Fruit fly (Drosophila melanogaster) whole organism, embryonic: ENCODE results near the gene CG14971.

ENCODE experiments used
- BEAF-32 ChIP-seq: fragments of 200-800 bp; sonication (Bioruptor generic); optimal IDR thresholded peaks from 3 replicates; lab custom pipeline; 2017; ENCODE audit warnings: missing biosample characterization, missing genetic modification characterization, mild to moderate bottlenecking, moderate library complexity, missing genetic modification reagents
- CG1024 ChIP-seq: fragments of 200-800 bp; sonication (Bioruptor generic); IDR thresholded peaks from 2 replicates; pipeline ENCODE4 v1.3.6; 2022; ENCODE audit warnings: missing biosample characterization, missing genetic modification characterization
- CG10654 ChIP-seq: fragments of 200-800 bp; sonication (Bioruptor generic); optimal IDR thresholded peaks from 2 replicates; lab custom pipeline; 2016; ENCODE audit warnings: missing biosample characterization, missing genetic modification characterization
- CG11504 ChIP-seq: fragments of 200-800 bp; sonication (Bioruptor generic); optimal IDR thresholded peaks from 3 replicates; lab custom pipeline; 2019; ENCODE audit warnings: missing biosample characterization, mild to moderate bottlenecking, missing genetic modification characterization, moderate library complexity
- CG11696 ChIP-seq: fragments of 200-800 bp; sonication (Bioruptor generic); IDR thresholded peaks from 2 replicates; pipeline ENCODE4 v1.3.6; 2022; ENCODE audit warnings: missing biosample characterization, missing genetic modification characterization
- CG12942 ChIP-seq: fragments of 200-800 bp; sonication (Bioruptor generic); optimal IDR thresholded peaks from 3 replicates; lab custom pipeline; 2016; ENCODE audit warnings: missing biosample characterization, missing genetic modification characterization
- CG13123 ChIP-seq: fragments of 200-800 bp; sonication (Bioruptor generic); optimal IDR thresholded peaks from 2 replicates; lab custom pipeline; 2016; ENCODE audit warnings: missing biosample characterization, missing genetic modification characterization
- CG13287 ChIP-seq: fragments of 200-800 bp; sonication (Bioruptor generic); IDR thresholded peaks from 2 replicates; pipeline ENCODE4 v1.3.6; 2022; ENCODE audit warnings: missing biosample characterization, missing genetic modification characterization; ENCODE audit not compliant: partially characterized antibody
- CG14014 ChIP-seq: fragments of 200-800 bp; sonication (Bioruptor generic); IDR thresholded peaks from 2 replicates; pipeline ENCODE4 v1.3.6; 2022; ENCODE audit warnings: missing biosample characterization, missing genetic modification characterization
- CG14860 ChIP-seq: fragments of 200-800 bp; sonication (Bioruptor generic); IDR thresholded peaks from 3 replicates; pipeline ENCODE4 v1.3.6; 2022; ENCODE audit warnings: missing biosample characterization, missing genetic modification characterization; ENCODE audit not compliant: partially characterized antibody
- CG1602 ChIP-seq: fragments of 200-800 bp; sonication (Bioruptor generic); optimal IDR thresholded peaks from 3 replicates; lab custom pipeline; 2016; ENCODE audit warnings: missing biosample characterization, missing genetic modification characterization
- CG16815 ChIP-seq: fragments of 200-800 bp; sonication (Bioruptor generic); optimal IDR thresholded peaks from 3 replicates; lab custom pipeline; 2017; ENCODE audit warnings: missing biosample characterization, mild to moderate bottlenecking, missing genetic modification characterization
- CG16863 ChIP-seq: fragments of 200-800 bp; sonication (Bioruptor generic); optimal IDR thresholded peaks from 3 replicates; lab custom pipeline; 2016; ENCODE audit warnings: missing biosample characterization, missing genetic modification characterization
- CG17361 ChIP-seq: fragments of 200-800 bp; sonication (Bioruptor generic); IDR thresholded peaks from 3 replicates; pipeline ENCODE4 v1.3.6; 2022; ENCODE audit warnings: missing biosample characterization, missing genetic modification characterization
- CG17802 ChIP-seq: fragments of 200-800 bp; sonication (Bioruptor generic); optimal IDR thresholded peaks from 2 replicates; lab custom pipeline; 2018; ENCODE audit warnings: missing biosample characterization, mild to moderate bottlenecking, missing genetic modification characterization, moderate library complexity
- CG31224 ChIP-seq: fragments of 200-800 bp; sonication (Bioruptor generic); IDR thresholded peaks from 2 replicates; pipeline ENCODE4 v1.3.6; 2022; ENCODE audit warnings: missing biosample characterization, missing genetic modification characterization
- CG32772 ChIP-seq: fragments of 200-800 bp; sonication (Bioruptor generic); IDR thresholded peaks from 2 replicates; pipeline ENCODE4 v1.3.6; 2022; ENCODE audit warnings: missing biosample characterization, missing genetic modification characterization
- CG34376 ChIP-seq: fragments of 200-800 bp; sonication (Bioruptor generic); optimal IDR thresholded peaks from 2 replicates; lab custom pipeline; 2018; ENCODE audit warnings: missing biosample characterization, mild to moderate bottlenecking, missing genetic modification characterization
- CG4328 ChIP-seq: fragments of 200-800 bp; sonication (Bioruptor generic); optimal IDR thresholded peaks from 3 replicates; lab custom pipeline; 2017; ENCODE audit warnings: missing biosample characterization, missing genetic modification reagents, missing genetic modification characterization
- CG6654 ChIP-seq: fragments of 200-800 bp; sonication (Bioruptor generic); optimal IDR thresholded peaks from 2 replicates; lab custom pipeline; 2017; ENCODE audit warnings: missing biosample characterization, mild to moderate bottlenecking, missing genetic modification characterization
- CG6765 ChIP-seq: fragments of 200-800 bp; sonication (Bioruptor generic); optimal IDR thresholded peaks from 3 replicates; lab custom pipeline; 2017; ENCODE audit warnings: missing biosample characterization, mild to moderate bottlenecking, missing genetic modification characterization
- CG7745 ChIP-seq: fragments of 200-800 bp; sonication (Bioruptor generic); optimal IDR thresholded peaks from 2 replicates; lab custom pipeline; 2018; ENCODE audit warnings: missing biosample characterization, mild to moderate bottlenecking, missing genetic modification characterization, moderate library complexity
- CrebB ChIP-seq: fragments of 200-800 bp; sonication (Bioruptor generic); optimal IDR thresholded peaks from 3 replicates; lab custom pipeline; 2018; ENCODE audit warnings: missing biosample characterization, mild to moderate bottlenecking, missing genetic modification characterization
- Dad ChIP-seq: fragments of 200-800 bp; sonication (Bioruptor generic); optimal IDR thresholded peaks from 3 replicates; lab custom pipeline; 2016; ENCODE audit warnings: missing biosample characterization, missing genetic modification characterization
- ERR ChIP-seq: fragments of 200-800 bp; sonication (Bioruptor generic); optimal IDR thresholded peaks from 2 replicates; lab custom pipeline; 2016; ENCODE audit warnings: missing biosample characterization, missing genetic modification characterization
- H15 ChIP-seq: fragments of 200-800 bp; sonication (Bioruptor generic); IDR thresholded peaks from 3 replicates; pipeline ENCODE4 v1.3.6; 2022; ENCODE audit warnings: missing biosample characterization, missing genetic modification characterization
- HmgD ChIP-seq: fragments of 200-800 bp; sonication (Bioruptor generic); optimal IDR thresholded peaks from 3 replicates; lab custom pipeline; 2016; ENCODE audit warnings: missing biosample characterization, missing genetic modification characterization
- Hmr ChIP-seq: fragments of 200-800 bp; sonication (Bioruptor generic); optimal IDR thresholded peaks from 3 replicates; lab custom pipeline; 2017; ENCODE audit warnings: mild to moderate bottlenecking, missing biosample characterization, missing genetic modification reagents, missing genetic modification characterization
- Lim3 ChIP-seq: fragments of 200-800 bp; sonication (Bioruptor generic); IDR thresholded peaks from 2 replicates; pipeline ENCODE4 v1.3.6; 2022; ENCODE audit warnings: missing biosample characterization, missing genetic modification characterization
- NFAT ChIP-seq: fragments of 200-800 bp; sonication (Bioruptor generic); IDR thresholded peaks from 2 replicates; pipeline ENCODE4 v1.3.6; 2022; ENCODE audit warnings: missing biosample characterization, missing genetic modification characterization
- Oli ChIP-seq: fragments of 200-800 bp; sonication (Bioruptor generic); optimal IDR thresholded peaks from 2 replicates; lab custom pipeline; 2018; ENCODE audit warnings: missing biosample characterization, mild to moderate bottlenecking, missing genetic modification characterization, moderate library complexity
- Pdp1 ChIP-seq, 2 experiments: fragments of 200-800 bp; sonication (Bioruptor generic); optimal IDR thresholded peaks; 3 replicates each; lab custom pipeline; 2016; ENCODE audit warnings: missing biosample characterization in 2 of 2, missing genetic modification characterization in 2 of 2, mild to moderate bottlenecking in 1 of 2, moderate library complexity in 1 of 2
- Sox100B ChIP-seq: fragments of 200-800 bp; sonication (Bioruptor generic); optimal IDR thresholded peaks from 3 replicates; lab custom pipeline; 2018; ENCODE audit warnings: missing biosample characterization, mild to moderate bottlenecking, missing genetic modification characterization
- Tbp ChIP-seq: fragments of >200 bp; optimal IDR thresholded peaks from 2 replicates; lab custom pipeline; 2018; ENCODE audit warnings: missing biosample characterization, missing genetic modification characterization
- bowl ChIP-seq: fragments of 200-800 bp; sonication (Bioruptor generic); IDR thresholded peaks from 2 replicates; pipeline ENCODE4 v1.3.6; 2022; ENCODE audit warnings: missing biosample characterization, missing genetic modification characterization
- dpn ChIP-seq, 2 experiments: fragments of 200-800 bp; sonication (Bioruptor generic); optimal IDR thresholded peaks; 3 replicates each; lab custom pipeline; 2016; ENCODE audit warnings: missing biosample characterization in 2 of 2, missing genetic modification characterization in 2 of 2
- exex ChIP-seq: fragments of 200-800 bp; sonication (Bioruptor generic); optimal IDR thresholded peaks from 4 replicates; lab custom pipeline; 2018; ENCODE audit warnings: missing biosample characterization, mild to moderate bottlenecking, missing genetic modification characterization, moderate library complexity
- fd96Cb ChIP-seq: fragments of 200-800 bp; sonication (Bioruptor generic); optimal IDR thresholded peaks from 2 replicates; lab custom pipeline; 2018; ENCODE audit warnings: missing biosample characterization, mild to moderate bottlenecking, missing genetic modification characterization, moderate library complexity
- gem ChIP-seq: fragments of 200-800 bp; sonication (Bioruptor generic); optimal IDR thresholded peaks from 2 replicates; lab custom pipeline; 2019; ENCODE audit warnings: missing biosample characterization, mild to moderate bottlenecking, missing genetic modification characterization, moderate library complexity
- gsb-n ChIP-seq: fragments of 200-800 bp; sonication (Bioruptor generic); optimal IDR thresholded peaks from 3 replicates; lab custom pipeline; 2018; ENCODE audit warnings: missing biosample characterization, mild to moderate bottlenecking, missing genetic modification characterization
- h ChIP-seq: fragments of >200 bp; optimal IDR thresholded peaks from 2 replicates; lab custom pipeline; 2017
- ham ChIP-seq: fragments of 200-800 bp; sonication (Bioruptor generic); IDR thresholded peaks from 2 replicates; pipeline ENCODE4 v1.3.6; 2022; ENCODE audit warnings: missing biosample characterization, missing genetic modification characterization
- maf-S ChIP-seq: fragments of 200-800 bp; sonication (Bioruptor generic); optimal IDR thresholded peaks from 2 replicates; lab custom pipeline; 2016; ENCODE audit warnings: missing biosample characterization, missing genetic modification characterization
- mirr ChIP-seq: fragments of 200-800 bp; sonication (Bioruptor generic); optimal IDR thresholded peaks from 3 replicates; lab custom pipeline; 2018; ENCODE audit warnings: missing biosample characterization, mild to moderate bottlenecking, missing genetic modification characterization
- nmo ChIP-seq: fragments of 200-800 bp; sonication (Bioruptor generic); optimal IDR thresholded peaks from 2 replicates; lab custom pipeline; 2018; ENCODE audit warnings: missing biosample characterization, mild to moderate bottlenecking, missing genetic modification characterization, moderate library complexity
- pnt ChIP-seq: fragments of 200-800 bp; sonication (Bioruptor generic); optimal IDR thresholded peaks from 3 replicates; lab custom pipeline; 2016; ENCODE audit warnings: missing biosample characterization, missing genetic modification characterization
- pum ChIP-seq: fragments of 200-800 bp; sonication (Bioruptor generic); optimal IDR thresholded peaks from 2 replicates; lab custom pipeline; 2016; ENCODE audit warnings: missing biosample characterization, missing genetic modification characterization
- pzg ChIP-seq: fragments of 200-800 bp; sonication (Bioruptor generic); optimal IDR thresholded peaks from 3 replicates; lab custom pipeline; 2018; ENCODE audit warnings: missing biosample characterization, mild to moderate bottlenecking, missing genetic modification characterization, moderate library complexity
- tll ChIP-seq, 2 experiments: fragments of 200-800 bp in 1 of 2; fragments of >200 bp in 1 of 2; sonication (Bioruptor generic) in 1 of 2; optimal IDR thresholded peaks; 2 replicates each; lab custom pipeline; 2017 to 2019; ENCODE audit warnings: missing biosample characterization in 2 of 2, missing genetic modification characterization in 2 of 2, mild to moderate bottlenecking in 1 of 2, moderate library complexity in 1 of 2
- tna ChIP-seq: fragments of 200-800 bp; sonication (Bioruptor generic); IDR thresholded peaks from 2 replicates; pipeline ENCODE4 v1.3.6; 2022; ENCODE audit warnings: missing biosample characterization, missing genetic modification characterization; ENCODE audit not compliant: partially characterized antibody
- tx ChIP-seq: fragments of 200-800 bp; sonication (Bioruptor generic); optimal IDR thresholded peaks from 2 replicates; lab custom pipeline; 2016; ENCODE audit warnings: missing biosample characterization, missing genetic modification characterization

CG14971 gene

dm6 chr3L:3517894-3518293 is 46.8 kb upstream of the CG14971 start (continued):
- TF ChIP-seq bowl (peak; percentile 89), CG31224 (GFP tag; lab: Robert Waterston, UW) (peak; percentile 85), gem (tag; lab: Kevin White, UChicago) (peak; percentile 91), CG16863 (GFP tag; lab: Kevin White, UChicago) (peak; percentile 91), CG7745 (tag; lab: Kevin White, UChicago) (no peak), nmo (GFP tag; lab: Kevin White, UChicago) (peak; percentile 89), NFAT (GFP tag; lab: Robert Waterston, UW) (peak; percentile 90; the same call in 1 of the 2 replicates), Tbp (GFP tag; lab: Kevin White, UChicago) (no peak), Pdp1 (GFP tag; optimal IDR thresholded peaks at IDR 0.05; lab: Kevin White, UChicago) (peak; percentile 84 to 90), pzg (GFP tag; lab: Kevin White, UChicago) (no peak), Hmr (peak; percentile 87), CG17361 (peak; percentile 82), tx (GFP tag; lab: Kevin White, UChicago) (peak; percentile 89), CG16815 (GFP tag; lab: Kevin White, UChicago) (peak; percentile 76), CG32772 (GFP tag; lab: Robert Waterston, UW) (peak; percentile 85), CG12942 (peak; percentile 79), CG17802 (tag; lab: Kevin White, UChicago) (peak; percentile 41), tna (GFP tag; lab: Robert Waterston, UW) (no peak; the same call in 1 of the 2 replicates), CG11696 (GFP tag; lab: Robert Waterston, UW) (peak; percentile 88), H15 (GFP tag; lab: Robert Waterston, UW) (peak; percentile 93), CG1602 (GFP tag; lab: Kevin White, UChicago) (peak; percentile 82), CG4328 (GFP tag; lab: Kevin White, UChicago) (peak; percentile 63), CG14014 (GFP tag; lab: Robert Waterston, UW) (peak; percentile 97), mirr (peak; percentile 38), pum (GFP tag; lab: Kevin White, UChicago) (peak; percentile 81), ham (peak; percentile 81), fd96Cb (tag; lab: Kevin White, UChicago) (peak; percentile 88), tll (GFP tag; optimal IDR thresholded peaks at IDR 0.05; lab: Kevin White, UChicago) (no peak), Lim3 (GFP tag; lab: Robert Waterston, UW) (peak; percentile 88), gsb-n (tag; lab: Kevin White, UChicago) (peak; percentile 76), Sox100B (GFP tag; lab: Kevin White, UChicago) (peak; percentile 88), CrebB (tag; lab: Kevin White, UChicago) (peak; percentile 82), CG1024 (GFP tag; lab: Robert Waterston, UW) (peak; percentile 86), CG13123 (GFP tag; lab: Kevin White, UChicago) (peak; percentile 61), CG14860 (GFP tag; lab: Robert Waterston, UW) (no peak), h (lab: Kevin White, UChicago) (no peak), CG13287 (no peak), BEAF-32 (GFP tag; lab: Kevin White, UChicago) (no peak), HmgD (GFP tag; lab: Kevin White, UChicago) (peak; percentile 73), Oli (tag; lab: Kevin White, UChicago) (peak; percentile 91), maf-S (peak; percentile 78), exex (tag; lab: Kevin White, UChicago) (no peak), CG11504 (tag; lab: Kevin White, UChicago) (peak; percentile 92), CG6765 (peak; percentile 67), ERR (peak; percentile 74), Dad (GFP tag; lab: Kevin White, UChicago) (peak; percentile 87), CG34376 (GFP tag; lab: Kevin White, UChicago) (peak; percentile 62), CG10654 (GFP tag; lab: Kevin White, UChicago) (peak; percentile 81), dpn (GFP tag; optimal IDR thresholded peaks at IDR 0.05; lab: Kevin White, UChicago) (peak; percentile 51 to 93), pnt (GFP tag; lab: Kevin White, UChicago) (peak; percentile 92), CG6654 (GFP tag; lab: Kevin White, UChicago) (peak; percentile 43)
